Worm (Caenorhabditis elegans) whole organism, midembryonic: ENCODE data around the gene inx-8.

Experiments
- T22C8.4 ChIP-seq: fragments of 200-800 bp; sonication (Bioruptor generic); IDR thresholded peaks from 2 replicates; pipeline ENCODE4 v1.3.6; 2022; ENCODE audit warnings: missing genetic modification characterization, missing compliant biosample characterization
- cog-1 ChIP-seq: sonication (generic microtip); optimal IDR thresholded peaks from 2 replicates; lab custom pipeline; 2016; ENCODE audit warnings: missing genetic modification characterization, missing compliant biosample characterization
- flt-1 ChIP-seq: fragments of 200-800 bp; sonication (Bioruptor generic); IDR thresholded peaks from 2 replicates; pipeline ENCODE4 v1.3.6; 2022; ENCODE audit warnings: missing genetic modification characterization, missing compliant biosample characterization
- klf-2 ChIP-seq: fragments of 200-800 bp; sonication (Bioruptor generic); conservative IDR thresholded peaks from 2 replicates; pipeline ENCODE4 v1.3.6; 2022; ENCODE audit warnings: missing genetic modification reagents, missing genetic modification characterization, missing compliant biosample characterization
- tab-1 ChIP-seq: fragments of 200-800 bp; sonication (Bioruptor generic); IDR thresholded peaks from 2 replicates; pipeline ENCODE4 v1.3.6; 2022; ENCODE audit warnings: missing genetic modification characterization, missing compliant biosample characterization
- ztf-23 ChIP-seq: fragments of 200-800 bp; sonication (Bioruptor generic); IDR thresholded peaks from 2 replicates; pipeline ENCODE4 v1.3.6; 2022; ENCODE audit warnings: missing genetic modification reagents, missing genetic modification characterization, missing compliant biosample characterization
- ztf-29 ChIP-seq: fragments of 200-800 bp; sonication (Bioruptor generic); IDR thresholded peaks from 2 replicates; pipeline ENCODE4 v1.3.6; 2022; ENCODE audit warnings: missing genetic modification reagents, missing genetic modification characterization, missing compliant biosample characterization

ce11 chrIV:11641802-11642201 is 31.8 kb upstream of the inx-8 start, which contains the start of gene ZK809.1:
- TF ChIP-seq cog-1 (no peak), klf-2 (GFP tag; lab: Robert Waterston, UW) (no peak), T22C8.4 (no peak), ztf-29 (no peak), flt-1 (GFP tag; lab: Robert Waterston, UW) (no peak), tab-1 (GFP tag; lab: Robert Waterston, UW) (no peak), ztf-23 (GFP tag; lab: Robert Waterston, UW) (no peak)
